Worm (Caenorhabditis elegans) whole organism, L4 larva: ENCODE data around the gene F41E7.6.
A peak's percentile ranks its signal among the peaks of the same experiment; 100 is the strongest.

Experiments used
- ceh-82 ChIP-seq: sonication (generic microtip); optimal IDR thresholded peaks from 2 replicates; lab custom pipeline; 2017; ENCODE audit warnings: missing biosample characterization, missing genetic modification characterization
- ces-1 ChIP-seq: fragments of 150-350 bp; sonication (generic microtip); optimal IDR thresholded peaks from 4 replicates; lab custom pipeline; 2014; ENCODE audit warnings: missing biosample characterization, missing genetic modification reagents, missing genetic modification characterization
- egl-27 ChIP-seq: sonication (generic microtip); optimal IDR thresholded peaks from 3 replicates; lab custom pipeline; 2017; ENCODE audit warnings: missing biosample characterization, missing genetic modification reagents, missing genetic modification characterization
- jun-1 ChIP-seq: fragments of 150-350 bp; optimal IDR thresholded peaks from 2 replicates; lab custom pipeline; 2014; ENCODE audit warnings: missing biosample characterization, missing genetic modification reagents, missing genetic modification characterization
- lin-13 ChIP-seq: fragments of 150-350 bp; optimal IDR thresholded peaks from 2 replicates; lab custom pipeline; 2014; ENCODE audit warnings: missing biosample characterization, missing genetic modification reagents, missing genetic modification characterization
- lin-15B ChIP-seq: fragments of 150-350 bp; sonication (generic microtip); optimal IDR thresholded peaks from 3 replicates; lab custom pipeline; 2014; ENCODE audit warnings: missing biosample characterization, missing genetic modification characterization
- lin-39 ChIP-seq: fragments of 150-350 bp; optimal IDR thresholded peaks from 2 replicates; lab custom pipeline; 2014; ENCODE audit warnings: missing biosample characterization, missing genetic modification reagents, missing genetic modification characterization
- nhr-28 ChIP-seq: fragments of 150-350 bp; optimal IDR thresholded peaks from 2 replicates; lab custom pipeline; 2014; ENCODE audit warnings: missing biosample characterization, missing genetic modification characterization
- nhr-77 ChIP-seq: fragments of 150-350 bp; optimal IDR thresholded peaks from 2 replicates; lab custom pipeline; 2014; ENCODE audit warnings: missing biosample characterization, missing genetic modification characterization
- pha-4 ChIP-seq, 2 experiments: fragments of 150-350 bp in 1 of 2; fragments of 200-800 bp in 1 of 2; sonication (Bioruptor generic) in 1 of 2; IDR thresholded peaks in 1 of 2; optimal IDR thresholded peaks in 1 of 2; 2 replicates each; pipeline versions ENCODE4 v1.3.6 to Lab custom; 2014 to 2022; ENCODE audit warnings: missing genetic modification characterization in 2 of 2, missing genetic modification reagents in 2 of 2, missing biosample characterization in 1 of 2, missing compliant biosample characterization in 1 of 2
- unc-130 ChIP-seq: sonication (generic microtip); optimal IDR thresholded peaks from 2 replicates; lab custom pipeline; 2016; ENCODE audit warnings: missing genetic modification reagents, missing genetic modification characterization, missing compliant biosample characterization

DNA sequence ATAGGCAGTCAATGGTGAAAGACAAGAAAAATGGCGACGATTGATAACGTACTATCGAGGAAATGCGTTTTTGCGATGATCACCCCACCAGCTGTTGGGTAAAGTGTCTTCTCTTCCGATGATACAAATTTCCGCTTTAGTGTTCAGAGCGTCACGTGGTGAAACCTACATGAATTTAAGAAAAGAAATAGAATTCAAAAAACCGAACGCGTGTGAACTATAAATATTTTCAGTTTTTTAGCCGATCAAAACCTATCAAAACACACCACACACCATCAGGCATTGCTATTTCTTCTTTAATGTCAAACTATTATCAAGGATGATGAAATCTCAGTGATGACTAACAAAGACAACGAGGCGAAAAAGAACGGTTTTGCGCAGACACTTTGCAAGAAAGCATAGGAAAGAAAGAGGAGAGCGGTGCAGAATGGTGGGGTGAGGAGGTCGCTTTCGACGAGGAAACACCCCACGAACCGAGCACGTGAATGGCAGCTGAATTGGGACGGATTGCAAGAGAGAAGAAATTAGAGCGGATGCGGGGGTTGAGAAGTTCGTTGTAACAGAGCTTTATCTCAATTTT, 21.9 kb upstream of the F41E7.6 start:
- TF ChIP-seq lin-39 (no peak), ces-1 (GFP tag; lab: Kevin White, UChicago) (no peak), nhr-28 (tag; lab: Kevin White, UChicago) (peak; percentile 57), lin-13 (no peak), lin-15B (tag; lab: Kevin White, UChicago) (no peak), nhr-77 (tag; lab: Kevin White, UChicago) (no peak), pha-4 (GFP tag; IDR thresholded peaks at IDR 0.05; lab: Robert Waterston, UW) (no peak), pha-4 (tag; optimal IDR thresholded peaks at IDR 0.05; lab: Kevin White, UChicago) (no peak), ceh-82 (tag; lab: Kevin White, UChicago) (no peak), egl-27 (tag; lab: Kevin White, UChicago) (no peak), unc-130 (GFP tag; lab: Kevin White, UChicago) (no peak), jun-1 (tag; lab: Kevin White, UChicago) (no peak)
